Fruit fly (Drosophila melanogaster): ENCODE data around the gene rdgA.

- TF ChIP-seq CG1620 (GFP tag; optimal IDR thresholded peaks at IDR 0.05) (no peak), bab1 (GFP tag; optimal IDR thresholded peaks at IDR 0.05) (peak; percentile 32), Hr96 (GFP tag; optimal IDR thresholded peaks at IDR 0.05) (peak; percentile 48), cic (GFP tag; optimal IDR thresholded peaks at IDR 0.05) (no peak), CG7101 (tag; optimal IDR thresholded peaks at IDR 0.05) (peak; percentile 4), CG7045 (GFP tag; optimal IDR thresholded peaks at IDR 0.05) (no peak), Mnt (GFP tag; optimal IDR thresholded peaks at IDR 0.05) (peak; percentile 35), cnc (optimal IDR thresholded peaks at IDR 0.05) (no peak), CG11617 (GFP tag; optimal IDR thresholded peaks at IDR 0.05) (no peak), kay (GFP tag; ENCODE audit: borderline replicate concordance) (no peak)
Measured at dm6 chrX:9042457-9043045, 135.7 kb downstream of the rdgA start.
